Fruit fly (Drosophila melanogaster) Kc167 (cell line): Measurements from ENCODE around the gene Rbbp5.

Experiments used
- Myc ChIP-seq: fragments of >200 bp; optimal IDR thresholded peaks from 2 replicates; lab custom pipeline; 2017; ENCODE audit warnings: missing external identifiers
- insv ChIP-seq: fragments of >200 bp; optimal IDR thresholded peaks from 3 replicates; lab custom pipeline; 2018; ENCODE audit warnings: missing external identifiers
- psq ChIP-seq: fragments of >200 bp; optimal IDR thresholded peaks from 2 replicates; lab custom pipeline; 2017; ENCODE audit warnings: missing external identifiers
- ttk ChIP-seq: sonication (Bioruptor generic); optimal IDR thresholded peaks from 2 replicates; lab custom pipeline; 2017; ENCODE audit warnings: missing external identifiers

- TF ChIP-seq psq (no peak), Myc (lab: Kevin White, UChicago) (no peak), insv (lab: Kevin White, UChicago) (no peak), ttk (lab: Kevin White, UChicago) (no peak)
These were observed 48.3 kb upstream of the Rbbp5 start for dm6 chr3L:20396047-20396446.
